Worm (Caenorhabditis elegans) whole organism, young adult: ENCODE data around the gene C25D7.9.
A peak's percentile ranks its signal among the peaks of the same experiment; 100 is the strongest.

Source experiments
- B0019.2 ChIP-seq: fragments of 200-800 bp; sonication (Bioruptor generic); conservative IDR thresholded peaks from 2 replicates; pipeline ENCODE4 v1.3.6; 2022; ENCODE audit warnings: missing genetic modification reagents, missing genetic modification characterization, missing compliant biosample characterization
- B0035.1 ChIP-seq: sonication (generic microtip); optimal IDR thresholded peaks from 2 replicates; lab custom pipeline; 2016; ENCODE audit warnings: missing genetic modification characterization, mild to moderate bottlenecking, missing compliant biosample characterization, missing genotype, missing genetic modification reagents
- C06A6.2 ChIP-seq: fragments of 200-800 bp; sonication (Bioruptor generic); conservative IDR thresholded peaks from 2 replicates; pipeline ENCODE4 v1.3.6; 2022; ENCODE audit warnings: missing genetic modification characterization, missing compliant biosample characterization
- D2030.7 ChIP-seq: fragments of 200-800 bp; sonication (Bioruptor generic); IDR thresholded peaks from 2 replicates; pipeline ENCODE4 v1.3.6; 2022; ENCODE audit warnings: missing genetic modification reagents, missing genetic modification characterization, missing compliant biosample characterization
- F33H1.4 ChIP-seq: fragments of 200-800 bp; sonication (Bioruptor generic); IDR thresholded peaks from 2 replicates; pipeline ENCODE4 v1.3.6; 2022; ENCODE audit warnings: missing genetic modification reagents, missing genetic modification characterization, missing compliant biosample characterization
- F52B5.7 ChIP-seq: sonication (generic microtip); optimal IDR thresholded peaks from 2 replicates; lab custom pipeline; 2016; ENCODE audit warnings: mild to moderate bottlenecking, missing genetic modification characterization, missing compliant biosample characterization
- F57A8.1 ChIP-seq: fragments of 200-800 bp; sonication (Bioruptor generic); optimal IDR thresholded peaks from 2 replicates; lab custom pipeline; 2018; ENCODE audit warnings: mild to moderate bottlenecking, missing genetic modification characterization, moderate library complexity, missing compliant biosample characterization
- Y79H2A.3 ChIP-seq: fragments of 200-800 bp; sonication (Bioruptor generic); conservative IDR thresholded peaks from 2 replicates; pipeline ENCODE4 v1.3.6; 2022; ENCODE audit warnings: missing genetic modification reagents, missing genetic modification characterization, missing compliant biosample characterization
- ama-1 ChIP-seq, 3 experiments: fragments of 150-350 bp in 1 of 3; sonication (generic microtip) in 2 of 3; optimal IDR thresholded peaks; 2 replicates each; lab custom pipeline; 2014 to 2018; ENCODE audit warnings: missing biosample characterization in 2 of 3, missing genetic modification characterization in 2 of 3, missing genetic modification reagents in 2 of 3
- atf-7 ChIP-seq: sonication (generic microtip); optimal IDR thresholded peaks from 2 replicates; lab custom pipeline; 2017; ENCODE audit warnings: mild to moderate bottlenecking, missing genetic modification characterization, missing compliant biosample characterization
- attf-3 ChIP-seq: fragments of 200-800 bp; sonication (Bioruptor generic); conservative IDR thresholded peaks from 2 replicates; pipeline ENCODE4 v1.3.6; 2022; ENCODE audit warnings: missing genetic modification reagents, missing genetic modification characterization, missing compliant biosample characterization
- cebp-1 ChIP-seq, 2 experiments: fragments of 200-800 bp in 1 of 2; sonication (Bioruptor generic) in 1 of 2; sonication (generic microtip) in 1 of 2; IDR thresholded peaks in 1 of 2; optimal IDR thresholded peaks in 1 of 2; 2 replicates each; pipeline versions ENCODE4 v1.3.6 to Lab custom; 2017 to 2022; ENCODE audit warnings: missing compliant biosample characterization in 2 of 2, missing genetic modification characterization in 2 of 2, mild to moderate bottlenecking in 1 of 2, missing genetic modification reagents in 1 of 2, moderate library complexity in 1 of 2
- ceh-100 ChIP-seq: fragments of 200-800 bp; sonication (Bioruptor generic); IDR thresholded peaks from 2 replicates; pipeline ENCODE4 v1.3.6; 2022; ENCODE audit warnings: missing genetic modification reagents, missing genetic modification characterization, missing compliant biosample characterization
- ceh-27 ChIP-seq: fragments of 200-800 bp; sonication (Bioruptor generic); optimal IDR thresholded peaks from 2 replicates; lab custom pipeline; 2018; ENCODE audit warnings: mild to moderate bottlenecking, missing genetic modification characterization, moderate library complexity, missing compliant biosample characterization
- ceh-40 ChIP-seq: fragments of 200-800 bp; sonication (Bioruptor generic); IDR thresholded peaks from 2 replicates; pipeline ENCODE4 v1.3.6; 2022; ENCODE audit warnings: missing genetic modification characterization, missing compliant biosample characterization
- ceh-91 ChIP-seq: fragments of 200-800 bp; sonication (Bioruptor generic); IDR thresholded peaks from 2 replicates; pipeline ENCODE4 v1.3.6; 2022; ENCODE audit warnings: missing genetic modification reagents, missing genetic modification characterization, missing compliant biosample characterization
- chd-7 ChIP-seq: sonication (generic microtip); optimal IDR thresholded peaks from 2 replicates; lab custom pipeline; 2016; ENCODE audit warnings: mild to moderate bottlenecking, missing genetic modification characterization, moderate library complexity, missing compliant biosample characterization
- dpl-1 ChIP-seq: fragments of 150-350 bp; optimal IDR thresholded peaks from 2 replicates; lab custom pipeline; 2014; ENCODE audit warnings: missing biosample characterization, missing genetic modification reagents, missing genetic modification characterization
- efl-1 ChIP-seq: fragments of 150-350 bp; optimal IDR thresholded peaks from 2 replicates; lab custom pipeline; 2014; ENCODE audit warnings: missing biosample characterization, missing genetic modification reagents, missing genetic modification characterization
- fkh-3 ChIP-seq: sonication (generic microtip); optimal IDR thresholded peaks from 2 replicates; lab custom pipeline; 2016; ENCODE audit warnings: mild to moderate bottlenecking, missing genetic modification characterization, missing compliant biosample characterization
- him-1 ChIP-seq: sonication (generic microtip); optimal IDR thresholded peaks from 2 replicates; lab custom pipeline; 2016; ENCODE audit warnings: missing genotype, missing genetic modification reagents, missing genetic modification characterization, missing compliant biosample characterization
- lin-26 ChIP-seq: fragments of 200-800 bp; sonication (Bioruptor generic); IDR thresholded peaks from 2 replicates; pipeline ENCODE4 v1.3.6; 2022; ENCODE audit warnings: missing genetic modification reagents, missing genetic modification characterization, missing compliant biosample characterization
- lin-35 ChIP-seq, 3 experiments: fragments of 150-350 bp in 2 of 3; sonication (generic microtip) in 1 of 3; optimal IDR thresholded peaks; 2 replicates each; lab custom pipeline; 2014 to 2018; ENCODE audit warnings: missing biosample characterization in 3 of 3, missing genetic modification characterization in 3 of 3, missing genetic modification reagents in 3 of 3
- lin-54 ChIP-seq: fragments of 200-800 bp; sonication (Bioruptor generic); optimal IDR thresholded peaks from 2 replicates; lab custom pipeline; 2018; ENCODE audit warnings: mild to moderate bottlenecking, missing genetic modification characterization, missing compliant biosample characterization
- lir-1 ChIP-seq: fragments of 200-800 bp; sonication (Bioruptor generic); conservative IDR thresholded peaks from 2 replicates; pipeline ENCODE4 v1.3.6; 2022; ENCODE audit warnings: missing genetic modification reagents, missing genetic modification characterization, missing compliant biosample characterization
- madf-3 ChIP-seq: fragments of 200-800 bp; sonication (Bioruptor generic); IDR thresholded peaks from 2 replicates; pipeline ENCODE4 v1.3.6; 2022; ENCODE audit warnings: missing genetic modification reagents, missing genetic modification characterization, missing compliant biosample characterization
- madf-6 ChIP-seq: fragments of 200-800 bp; sonication (Bioruptor generic); IDR thresholded peaks from 2 replicates; pipeline ENCODE4 v1.3.6; 2022; ENCODE audit warnings: missing genetic modification reagents, missing genetic modification characterization, missing compliant biosample characterization
- madf-8 ChIP-seq: fragments of 200-800 bp; sonication (Bioruptor generic); conservative IDR thresholded peaks from 2 replicates; pipeline ENCODE4 v1.3.6; 2022; ENCODE audit warnings: missing genetic modification reagents, missing genetic modification characterization, missing compliant biosample characterization
- mcd-1 ChIP-seq: fragments of 200-800 bp; sonication (Bioruptor generic); IDR thresholded peaks from 2 replicates; pipeline ENCODE4 v1.3.6; 2022; ENCODE audit warnings: missing genetic modification reagents, missing genetic modification characterization, missing compliant biosample characterization
- mxl-1 ChIP-seq: sonication (generic microtip); optimal IDR thresholded peaks from 2 replicates; lab custom pipeline; 2016; ENCODE audit warnings: missing genetic modification characterization, missing compliant biosample characterization
- nhr-120 ChIP-seq: fragments of 200-800 bp; sonication (Bioruptor generic); IDR thresholded peaks from 2 replicates; pipeline ENCODE4 v1.3.6; 2022; ENCODE audit warnings: missing genetic modification characterization, missing compliant biosample characterization
- pbrm-1 ChIP-seq: fragments of 200-800 bp; sonication (Bioruptor generic); IDR thresholded peaks from 2 replicates; pipeline ENCODE4 v1.3.6; 2022; ENCODE audit warnings: missing genetic modification reagents, missing genetic modification characterization, missing compliant biosample characterization
- pha-4 ChIP-seq: fragments of 150-350 bp; sonication (generic microtip); optimal IDR thresholded peaks from 2 replicates; lab custom pipeline; 2014; ENCODE audit warnings: missing biosample characterization, missing genetic modification reagents, missing genetic modification characterization
- rcor-1 ChIP-seq: fragments of 200-800 bp; sonication (Bioruptor generic); IDR thresholded peaks from 2 replicates; pipeline ENCODE4 v1.3.6; 2022; ENCODE audit warnings: missing genetic modification reagents, missing genetic modification characterization, missing compliant biosample characterization
- repo-1 ChIP-seq: sonication (generic microtip); optimal IDR thresholded peaks from 2 replicates; lab custom pipeline; 2017; ENCODE audit warnings: mild to moderate bottlenecking, missing genetic modification characterization, missing compliant biosample characterization
- rpc-1 ChIP-seq, 2 experiments: fragments of 150-350 bp in 1 of 2; sonication (generic microtip) in 1 of 2; optimal IDR thresholded peaks; 2 replicates each; lab custom pipeline; 2014 to 2018; ENCODE audit warnings: missing biosample characterization in 1 of 2, missing genetic modification characterization in 1 of 2, missing genetic modification reagents in 1 of 2, missing genotype in 1 of 2
- snpc-1.1 ChIP-seq: sonication (generic microtip); optimal IDR thresholded peaks from 2 replicates; lab custom pipeline; 2017; ENCODE audit warnings: missing genetic modification characterization, mild to moderate bottlenecking, missing compliant biosample characterization, antibody characterized with exemption, moderate library complexity, missing genotype, missing genetic modification reagents; ENCODE audit not compliant: insufficient read depth
- snpc-1.3 ChIP-seq: sonication (generic microtip); optimal IDR thresholded peaks from 2 replicates; lab custom pipeline; 2017; ENCODE audit warnings: missing genetic modification characterization, mild to moderate bottlenecking, missing compliant biosample characterization, antibody characterized with exemption, moderate library complexity, missing genotype, missing genetic modification reagents; ENCODE audit not compliant: insufficient read depth
- snpc-3.4 ChIP-seq: sonication (generic microtip); optimal IDR thresholded peaks from 2 replicates; lab custom pipeline; 2017; ENCODE audit warnings: missing genetic modification characterization, mild to moderate bottlenecking, missing compliant biosample characterization, antibody characterized with exemption, moderate library complexity, missing genotype, missing genetic modification reagents
- unc-130 ChIP-seq: sonication (generic microtip); optimal IDR thresholded peaks from 2 replicates; lab custom pipeline; 2016; ENCODE audit warnings: missing genetic modification reagents, missing genetic modification characterization, missing compliant biosample characterization
- unc-62 ChIP-seq: fragments of 150-350 bp; optimal IDR thresholded peaks from 2 replicates; lab custom pipeline; 2014; ENCODE audit warnings: missing biosample characterization, missing genetic modification reagents, missing genetic modification characterization
- xnd-1 ChIP-seq: sonication (generic microtip); optimal IDR thresholded peaks from 2 replicates; lab custom pipeline; 2016; ENCODE audit warnings: missing genotype, missing genetic modification reagents, missing genetic modification characterization, missing compliant biosample characterization
- ztf-18 ChIP-seq: sonication (generic microtip); optimal IDR thresholded peaks from 2 replicates; lab custom pipeline; 2016; ENCODE audit warnings: missing genotype, mild to moderate bottlenecking, missing genetic modification characterization, missing compliant biosample characterization
- ztf-26 ChIP-seq: sonication (generic microtip); optimal IDR thresholded peaks from 2 replicates; lab custom pipeline; 2017; ENCODE audit warnings: missing genetic modification characterization, missing compliant biosample characterization

The C25D7.9 gene

ce11 chrV:15058423-15058822 is 6.5 kb upstream of the C25D7.9 start:
- no peak for TF ChIP-seq ztf-18 (tag; lab: Kevin White, UChicago)
- no peak for TF ChIP-seq attf-3 (GFP tag; lab: Robert Waterston, UW)
- TF ChIP-seq F52B5.7 (tag; lab: Kevin White, UChicago): no peak
- no peak for TF ChIP-seq atf-7
- TF ChIP-seq chd-7 (tag; lab: Kevin White, UChicago): no peak
- no peak for TF ChIP-seq snpc-3.4
- no peak for TF ChIP-seq efl-1 (GFP tag; lab: Kevin White, UChicago)
- no peak for TF ChIP-seq nhr-120 (GFP tag; lab: Robert Waterston, UW)
- TF ChIP-seq dpl-1: no peak
- TF ChIP-seq mxl-1 (tag; lab: Kevin White, UChicago): no peak
- TF ChIP-seq lin-35 (GFP tag; optimal IDR thresholded peaks at IDR 0.05; lab: Kevin White, UChicago): no peak
- no peak for TF ChIP-seq unc-62 (GFP tag; lab: Kevin White, UChicago)
- TF ChIP-seq Y79H2A.3: no peak
- no peak for TF ChIP-seq B0035.1

ce11 chrV:15058965-15059364 is 6.0 kb upstream of the C25D7.9 start:
- TF ChIP-seq lin-26 (GFP tag; lab: Robert Waterston, UW) (peak; percentile 60; the same call in 1 of the 2 replicates), fkh-3 (tag; lab: Kevin White, UChicago) (no peak), rpc-1 (optimal IDR thresholded peaks at IDR 0.05; lab: Kevin White, UChicago) (no peak), rpc-1 (tag; optimal IDR thresholded peaks at IDR 0.05; lab: Kevin White, UChicago) (no peak), ceh-27 (GFP tag; lab: Kevin White, UChicago) (no peak)
- TF ChIP-seq, all 124 proteins: peak for 1

DNA sequence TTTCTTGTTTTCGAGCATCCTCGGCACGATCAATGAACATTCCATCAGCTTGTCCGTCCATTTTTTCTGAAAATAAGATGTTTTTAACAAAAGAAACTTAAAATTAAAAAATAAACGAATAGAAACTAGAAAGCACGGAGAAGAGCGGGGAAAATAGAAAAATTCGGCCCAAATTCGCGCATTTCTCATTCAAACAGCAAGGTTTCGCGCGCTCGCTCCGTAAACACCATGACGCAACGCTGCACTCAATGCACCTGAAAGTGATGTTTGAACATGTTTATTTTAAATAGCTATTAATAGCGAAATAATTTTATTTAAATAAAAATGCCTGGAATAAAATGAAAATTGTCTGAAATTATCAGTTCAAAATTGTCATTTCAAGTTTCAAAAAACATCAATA is 5.4 kb upstream of the C25D7.9 start, which contains the start of the genes mcm-3 and C25D7.15:
mcm-3 (minus strand) TSS at position 66 of the 400 bp plus-strand sequence.
C25D7.15 (plus strand) TSS at position 275 of the 400 bp plus-strand sequence.
- TF ChIP-seq snpc-1.1: peak; percentile 46
- peak; percentile 53 for TF ChIP-seq him-1 (tag; lab: Kevin White, UChicago)
- TF ChIP-seq B0019.2 (GFP tag; lab: Robert Waterston, UW): peak; percentile 84
- no peak for TF ChIP-seq F57A8.1
- no peak for TF ChIP-seq pha-4
- peak; percentile 89 for TF ChIP-seq ceh-91
- peak; percentile 49 for TF ChIP-seq mcd-1
- no peak for TF ChIP-seq ceh-100 (GFP tag; lab: Robert Waterston, UW)
- no peak for TF ChIP-seq ama-1 (optimal IDR thresholded peaks at IDR 0.05; lab: Kevin White, UChicago)
- no peak for TF ChIP-seq ama-1 (GFP tag; optimal IDR thresholded peaks at IDR 0.05; lab: Kevin White, UChicago)
- TF ChIP-seq rcor-1 (GFP tag; lab: Robert Waterston, UW): peak; percentile 50
- no peak for TF ChIP-seq atf-7
- TF ChIP-seq ceh-40 (GFP tag; lab: Robert Waterston, UW): no peak
- TF ChIP-seq madf-3 (GFP tag; lab: Robert Waterston, UW): peak; percentile 78; the same call in 1 of the 2 replicates
- TF ChIP-seq repo-1 (tag; lab: Kevin White, UChicago): no peak
- TF ChIP-seq D2030.7 (GFP tag; lab: Robert Waterston, UW): peak; percentile 87
- peak; percentile 80 for TF ChIP-seq lin-54
- no peak for TF ChIP-seq lir-1 (GFP tag; lab: Robert Waterston, UW)
- peak; percentile 97 for TF ChIP-seq madf-6 (GFP tag; lab: Robert Waterston, UW)
- TF ChIP-seq unc-130: peak; percentile 0
- peak; percentile 63; the same call in 1 of the 2 replicates for TF ChIP-seq pbrm-1 (GFP tag; lab: Robert Waterston, UW)
- no peak for TF ChIP-seq ceh-27 (GFP tag; lab: Kevin White, UChicago)
- no peak for TF ChIP-seq C06A6.2 (GFP tag; lab: Robert Waterston, UW)
- no peak for TF ChIP-seq F52B5.7 (tag; lab: Kevin White, UChicago)
- TF ChIP-seq snpc-3.4: peak; percentile 84
- no peak for TF ChIP-seq ztf-26
- peak; percentile 90 for TF ChIP-seq madf-8 (GFP tag; lab: Robert Waterston, UW)
- TF ChIP-seq F33H1.4 (GFP tag; lab: Robert Waterston, UW): peak; percentile 75
- TF ChIP-seq lin-35 (GFP tag; optimal IDR thresholded peaks at IDR 0.05; lab: Kevin White, UChicago): peak in 2 of 3 experiments; percentile 45 to 62
- TF ChIP-seq cebp-1 (GFP tag; IDR thresholded peaks at IDR 0.05; lab: Robert Waterston, UW): no peak
- TF ChIP-seq cebp-1 (tag; optimal IDR thresholded peaks at IDR 0.05; lab: Kevin White, UChicago): peak; percentile 6
- peak; percentile 72 for TF ChIP-seq xnd-1
- TF ChIP-seq snpc-1.3 (tag; lab: Kevin White, UChicago): peak; percentile 27
- peak; percentile 96 for TF ChIP-seq efl-1 (GFP tag; lab: Kevin White, UChicago)
